Fruit fly (Drosophila melanogaster) whole organism, prepupa: ENCODE measurements around the gene CG2540.

Experiments
- CG31627 ChIP-seq: fragments of 200-800 bp; sonication (Bioruptor generic); optimal IDR thresholded peaks from 3 replicates; lab custom pipeline; 2016; ENCODE audit warnings: missing biosample characterization, missing genetic modification characterization
- CG4318 ChIP-seq: fragments of 200-800 bp; sonication (Bioruptor generic); optimal IDR thresholded peaks from 3 replicates; lab custom pipeline; 2017; ENCODE audit warnings: missing biosample characterization, mild to moderate bottlenecking, missing genetic modification characterization
- Sox102F ChIP-seq: fragments of 200-800 bp; sonication (Bioruptor generic); optimal IDR thresholded peaks from 2 replicates; lab custom pipeline; 2016; ENCODE audit warnings: missing biosample characterization, mild to moderate bottlenecking, missing genetic modification characterization

DNA sequence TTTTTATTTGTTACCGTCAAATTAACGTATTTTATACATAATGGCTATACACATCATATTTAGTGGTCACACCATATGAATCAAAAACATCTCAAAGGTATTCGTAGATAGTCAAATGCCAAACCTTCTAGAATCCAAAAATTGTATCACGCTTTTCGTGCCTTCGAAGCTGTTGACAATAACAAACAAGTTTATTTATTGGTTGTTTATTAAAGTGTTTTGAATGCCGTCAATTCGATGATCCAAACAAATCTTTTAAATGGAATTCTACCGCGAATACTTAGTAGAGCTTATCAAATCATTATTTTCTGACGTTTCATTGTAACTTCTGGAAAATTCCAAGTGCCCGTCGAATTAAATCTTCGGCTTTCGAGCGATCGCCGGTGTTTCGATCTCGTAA lies 37.3 kb downstream of the CG2540 start:
- no peak for TF ChIP-seq Sox102F (GFP tag; lab: Kevin White, UChicago)
- TF ChIP-seq CG31627 (GFP tag; lab: Kevin White, UChicago), result no peak
- no peak for TF ChIP-seq CG4318 (GFP tag; lab: Kevin White, UChicago)
